Worm (Caenorhabditis elegans) whole organism, early embryonic: ENCODE results near the gene C13B9.2.

Experiments used
- aly-1 ChIP-seq: sonication (generic microtip); optimal IDR thresholded peaks from 2 replicates; lab custom pipeline; 2016; ENCODE audit warnings: missing genetic modification characterization, missing compliant biosample characterization
- ama-1 ChIP-seq: fragments of 150-350 bp; optimal IDR thresholded peaks from 2 replicates; lab custom pipeline; 2014
- ceh-13 ChIP-seq: fragments of 200-800 bp; sonication (Bioruptor generic); optimal IDR thresholded peaks from 2 replicates; lab custom pipeline; 2018; ENCODE audit warnings: mild to moderate bottlenecking, missing genetic modification characterization, missing compliant biosample characterization
- ceh-36 ChIP-seq: sonication (generic microtip); optimal IDR thresholded peaks from 2 replicates; lab custom pipeline; 2016; ENCODE audit warnings: missing genetic modification characterization, inconsistent platforms, missing compliant biosample characterization
- ets-7 ChIP-seq: sonication (generic microtip); optimal IDR thresholded peaks from 2 replicates; lab custom pipeline; 2016; ENCODE audit warnings: missing genotype, missing genetic modification characterization, missing compliant biosample characterization
- flt-1 ChIP-seq: fragments of 200-800 bp; sonication (Bioruptor generic); IDR thresholded peaks from 2 replicates; pipeline ENCODE4 v1.3.6; 2022; ENCODE audit warnings: missing genetic modification characterization, missing compliant biosample characterization
- hmbx-1 ChIP-seq: sonication (generic microtip); optimal IDR thresholded peaks from 2 replicates; lab custom pipeline; 2016; ENCODE audit warnings: mild to moderate bottlenecking, missing genetic modification characterization, missing compliant biosample characterization
- hnd-1 ChIP-seq: sonication (generic microtip); optimal IDR thresholded peaks from 2 replicates; lab custom pipeline; 2016; ENCODE audit warnings: missing genetic modification characterization, missing compliant biosample characterization
- scrt-1 ChIP-seq: fragments of 200-800 bp; sonication (Bioruptor generic); IDR thresholded peaks from 2 replicates; pipeline ENCODE4 v1.3.6; 2022; ENCODE audit warnings: missing genetic modification characterization, missing compliant biosample characterization
- sea-1 ChIP-seq: fragments of 200-800 bp; sonication (Bioruptor generic); conservative IDR thresholded peaks from 2 replicates; pipeline ENCODE4 v1.3.6; 2022; ENCODE audit warnings: missing genetic modification characterization, missing compliant biosample characterization
- tbx-11 ChIP-seq: fragments of 200-800 bp; sonication (Bioruptor generic); IDR thresholded peaks from 2 replicates; pipeline ENCODE4 v1.3.6; 2022; ENCODE audit warnings: missing genetic modification characterization, missing compliant biosample characterization
- tbx-37 ChIP-seq: fragments of 200-800 bp; sonication (Bioruptor generic); conservative IDR thresholded peaks from 2 replicates; pipeline ENCODE4 v1.3.6; 2022; ENCODE audit warnings: missing genetic modification reagents, missing genetic modification characterization, missing compliant biosample characterization
- tra-4 ChIP-seq: sonication (generic microtip); optimal IDR thresholded peaks from 2 replicates; lab custom pipeline; 2017; ENCODE audit warnings: missing genetic modification characterization, missing compliant biosample characterization

DNA sequence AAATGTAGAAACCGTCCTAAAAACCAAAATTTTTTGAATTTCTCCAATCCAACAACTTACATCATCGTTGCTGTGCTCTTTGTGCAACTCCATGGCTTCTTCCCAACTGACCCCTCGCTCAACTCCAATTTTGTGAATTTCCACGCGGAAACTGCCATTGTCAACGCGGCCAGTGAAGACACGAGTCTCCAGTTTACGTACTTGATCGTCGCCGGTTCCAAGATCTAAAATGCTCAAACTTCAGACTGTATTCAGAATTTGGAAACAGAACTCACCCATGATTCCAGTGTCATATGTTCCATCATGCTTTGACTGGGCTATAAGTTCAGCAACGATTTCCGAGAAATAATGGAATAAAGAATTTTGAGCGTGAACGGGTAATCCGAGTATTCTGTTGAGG, 26.0 kb upstream of the C13B9.2 start:
- TF ChIP-seq ama-1 (lab: Kevin White, UChicago) (no peak), aly-1 (tag; lab: Kevin White, UChicago) (no peak), ceh-13 (no peak), hnd-1 (tag; lab: Kevin White, UChicago) (no peak), tbx-11 (no peak), tbx-37 (GFP tag; lab: Robert Waterston, UW) (no peak), sea-1 (no peak), tra-4 (no peak), ceh-36 (no peak), flt-1 (GFP tag; lab: Robert Waterston, UW) (no peak), hmbx-1 (no peak), ets-7 (tag; lab: Kevin White, UChicago) (no peak), scrt-1 (GFP tag; lab: Robert Waterston, UW) (no peak)
